Worm (Caenorhabditis elegans): ENCODE data around the gene tra-1.

DNA sequence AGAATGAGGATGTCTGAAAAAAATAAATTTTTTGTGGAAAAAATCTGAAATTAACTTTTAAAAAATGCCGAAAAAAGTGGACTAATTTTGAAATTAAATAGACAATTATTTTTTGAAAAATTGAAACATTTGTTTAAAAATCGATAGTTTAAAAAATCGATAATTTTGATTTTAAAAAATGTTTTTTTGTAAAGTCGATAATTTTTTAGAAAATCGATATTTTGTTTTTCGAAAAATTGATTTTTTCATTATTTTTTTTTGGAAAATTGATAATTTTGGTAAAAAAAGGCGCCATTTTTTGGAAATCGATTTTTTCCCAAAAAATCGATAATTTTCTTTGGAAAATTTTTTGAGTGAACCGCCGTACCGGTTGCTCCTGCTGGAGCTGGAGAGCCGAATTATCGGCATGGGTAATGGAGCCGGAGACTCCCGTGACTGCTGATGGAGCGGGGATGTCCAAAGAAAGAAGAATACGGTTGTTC lies 22.7 kb downstream of the tra-1 start:
- TF ChIP-seq W03F9.2 (tag; optimal IDR thresholded peaks at IDR 0.05) (no peak), him-1 (tag; optimal IDR thresholded peaks at IDR 0.05) (no peak), dao-5 (tag; optimal IDR thresholded peaks at IDR 0.05) (no peak)

Data from whole organism, L4/young adult.